Worm (Caenorhabditis elegans) whole organism, mixed stage, embryonic: ENCODE data around the gene fbxb-38.

ENCODE experiments used
- M03D4.4 ChIP-seq: sonication (generic microtip); optimal IDR thresholded peaks from 2 replicates; lab custom pipeline; 2017; ENCODE audit warnings: mild to moderate bottlenecking, missing genetic modification characterization, missing compliant biosample characterization
- bed-3 ChIP-seq: fragments of 200-800 bp; sonication (Bioruptor generic); optimal IDR thresholded peaks from 3 replicates; lab custom pipeline; 2018; ENCODE audit warnings: mild to moderate bottlenecking, missing genetic modification characterization, moderate library complexity, missing compliant biosample characterization
- blmp-1 ChIP-seq: fragments of 150-350 bp; optimal IDR thresholded peaks from 2 replicates; lab custom pipeline; 2014; ENCODE audit warnings: missing biosample characterization, missing genetic modification characterization
- ceh-39 ChIP-seq: fragments of 150-350 bp; optimal IDR thresholded peaks from 2 replicates; lab custom pipeline; 2014; ENCODE audit warnings: missing biosample characterization, missing genetic modification characterization
- ceh-43 ChIP-seq: fragments of 200-800 bp; sonication (Bioruptor generic); optimal IDR thresholded peaks from 2 replicates; lab custom pipeline; 2018; ENCODE audit warnings: mild to moderate bottlenecking, missing genetic modification characterization, moderate library complexity, missing compliant biosample characterization
- ceh-83 ChIP-seq: fragments of 200-800 bp; sonication (Bioruptor generic); optimal IDR thresholded peaks from 2 replicates; lab custom pipeline; 2018; ENCODE audit warnings: mild to moderate bottlenecking, missing genetic modification characterization, missing compliant biosample characterization
- ces-1 ChIP-seq: fragments of 150-350 bp; optimal IDR thresholded peaks from 2 replicates; lab custom pipeline; 2014; ENCODE audit warnings: missing biosample characterization, missing genetic modification reagents, missing genetic modification characterization
- cnd-1 ChIP-seq: fragments of 200-800 bp; sonication (Bioruptor generic); optimal IDR thresholded peaks from 2 replicates; lab custom pipeline; 2018; ENCODE audit warnings: mild to moderate bottlenecking, missing genetic modification characterization, missing compliant biosample characterization
- drap-1 ChIP-seq: fragments of 200-800 bp; sonication (Bioruptor generic); optimal IDR thresholded peaks from 3 replicates; lab custom pipeline; 2018; ENCODE audit warnings: mild to moderate bottlenecking, missing genetic modification characterization, missing compliant biosample characterization
- elt-3 ChIP-seq: fragments of 150-350 bp; optimal IDR thresholded peaks from 2 replicates; lab custom pipeline; 2014; ENCODE audit warnings: missing biosample characterization, missing genetic modification characterization
- flh-1 ChIP-seq: fragments of 200-800 bp; sonication (Bioruptor generic); optimal IDR thresholded peaks from 2 replicates; lab custom pipeline; 2018; ENCODE audit warnings: mild to moderate bottlenecking, missing genetic modification characterization, moderate library complexity, missing compliant biosample characterization
- hlh-1 ChIP-seq: fragments of 150-350 bp; optimal IDR thresholded peaks from 2 replicates; lab custom pipeline; 2014; ENCODE audit warnings: missing biosample characterization, missing genetic modification reagents, missing genetic modification characterization
- lin-13 ChIP-seq: fragments of 150-350 bp; optimal IDR thresholded peaks from 2 replicates; lab custom pipeline; 2014; ENCODE audit warnings: missing biosample characterization, missing genetic modification characterization
- lsy-2 ChIP-seq: fragments of 150-350 bp; optimal IDR thresholded peaks from 2 replicates; lab custom pipeline; 2014; ENCODE audit warnings: missing biosample characterization, missing genetic modification characterization
- mab-5 ChIP-seq: fragments of 150-350 bp; optimal IDR thresholded peaks from 2 replicates; lab custom pipeline; 2014; ENCODE audit warnings: missing biosample characterization, missing genetic modification characterization
- mep-1 ChIP-seq: fragments of 150-350 bp; optimal IDR thresholded peaks from 2 replicates; lab custom pipeline; 2017; ENCODE audit warnings: missing biosample characterization, missing genetic modification reagents, missing genetic modification characterization, inconsistent platforms
- mls-2 ChIP-seq: sonication (generic microtip); optimal IDR thresholded peaks from 2 replicates; lab custom pipeline; 2016; ENCODE audit warnings: mild to moderate bottlenecking, missing genetic modification characterization, moderate library complexity, missing compliant biosample characterization
- nhr-2 ChIP-seq: fragments of 150-350 bp; optimal IDR thresholded peaks from 2 replicates; lab custom pipeline; 2014; ENCODE audit warnings: missing biosample characterization, missing genetic modification characterization
- nhr-237 ChIP-seq: fragments of 150-350 bp; optimal IDR thresholded peaks from 2 replicates; lab custom pipeline; 2014; ENCODE audit warnings: missing biosample characterization, missing genetic modification characterization
- nhr-28 ChIP-seq: fragments of 150-350 bp; optimal IDR thresholded peaks from 2 replicates; lab custom pipeline; 2014; ENCODE audit warnings: missing biosample characterization, missing genetic modification characterization
- nhr-76 ChIP-seq: sonication (generic microtip); optimal IDR thresholded peaks from 2 replicates; lab custom pipeline; 2017; ENCODE audit warnings: missing biosample characterization, missing genetic modification characterization
- pha-4 ChIP-seq: fragments of 150-350 bp; optimal IDR thresholded peaks from 2 replicates; lab custom pipeline; 2018; ENCODE audit warnings: missing biosample characterization, missing genetic modification reagents, missing genetic modification characterization
- sem-2 ChIP-seq: fragments of 200-800 bp; sonication (Bioruptor generic); optimal IDR thresholded peaks from 2 replicates; lab custom pipeline; 2018; ENCODE audit warnings: mild to moderate bottlenecking, missing genetic modification characterization, missing compliant biosample characterization
- snpc-4 ChIP-seq: fragments of 150-350 bp; optimal IDR thresholded peaks from 2 replicates; lab custom pipeline; 2014; ENCODE audit warnings: missing biosample characterization, missing genetic modification characterization
- sptf-1 ChIP-seq: sonication (generic microtip); optimal IDR thresholded peaks from 2 replicates; lab custom pipeline; 2017; ENCODE audit warnings: mild to moderate bottlenecking, missing genetic modification characterization, moderate library complexity, missing compliant biosample characterization
- tbx-8 ChIP-seq: fragments of 200-800 bp; sonication (Bioruptor generic); optimal IDR thresholded peaks from 2 replicates; lab custom pipeline; 2018; ENCODE audit warnings: mild to moderate bottlenecking, missing genetic modification characterization, moderate library complexity, missing compliant biosample characterization
- unc-120 ChIP-seq: sonication (generic microtip); optimal IDR thresholded peaks from 2 replicates; lab custom pipeline; 2017; ENCODE audit warnings: missing genetic modification characterization, missing compliant biosample characterization; ENCODE audit not compliant: poor library complexity, severe bottlenecking
- unc-39 ChIP-seq: fragments of 150-350 bp; optimal IDR thresholded peaks from 2 replicates; lab custom pipeline; 2014; ENCODE audit warnings: missing biosample characterization, missing genetic modification characterization
- unc-62 ChIP-seq: fragments of 150-350 bp; optimal IDR thresholded peaks from 2 replicates; lab custom pipeline; 2014; ENCODE audit warnings: missing biosample characterization, missing genetic modification reagents, missing genetic modification characterization
- ztf-11 ChIP-seq: fragments of 150-350 bp; optimal IDR thresholded peaks from 2 replicates; lab custom pipeline; 2014; ENCODE audit warnings: missing biosample characterization, missing genetic modification characterization

fbxb-38 gene

DNA sequence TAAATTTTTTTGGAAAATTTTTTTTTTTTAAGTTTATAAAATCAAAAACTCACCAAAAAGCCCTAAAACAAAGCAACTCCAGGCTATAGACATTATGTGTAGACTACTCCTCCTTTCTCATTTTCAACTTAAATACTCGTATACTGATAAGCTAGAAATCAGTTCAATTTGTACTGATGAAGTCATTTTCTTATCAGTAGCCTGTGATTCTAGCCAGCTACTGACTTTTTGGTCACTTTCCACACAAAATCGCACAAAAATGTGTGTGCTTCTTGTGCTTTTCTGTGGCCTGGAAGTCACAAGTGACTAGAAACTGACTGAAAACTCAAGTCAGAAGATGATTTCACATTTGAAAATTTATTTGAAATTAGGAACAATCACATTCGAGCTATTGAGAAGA lies 17.8 kb upstream of the fbxb-38 start, which contains the start of gene gba-2:
gba-2 (minus strand) TSS at position 106 of the 400 bp plus-strand sequence.
- TF ChIP-seq ceh-83: no peak
- TF ChIP-seq unc-62 (GFP tag; lab: Kevin White, UChicago): no peak
- TF ChIP-seq lin-13: no peak
- TF ChIP-seq, all 35 proteins: peak for 0

- no peak for TF ChIP-seq nhr-2 (tag; lab: Kevin White, UChicago)
- no peak for TF ChIP-seq drap-1 (GFP tag; lab: Kevin White, UChicago)
- no peak for TF ChIP-seq flh-1 (GFP tag; lab: Kevin White, UChicago)
- no peak for TF ChIP-seq ceh-43 (GFP tag; lab: Kevin White, UChicago)
- TF ChIP-seq hlh-1: no peak
- no peak for TF ChIP-seq bed-3 (GFP tag; lab: Kevin White, UChicago)
- no peak for TF ChIP-seq cnd-1 (tag; lab: Kevin White, UChicago)
- no peak for TF ChIP-seq mab-5 (tag; lab: Kevin White, UChicago)
- no peak for TF ChIP-seq mep-1
- TF ChIP-seq M03D4.4 (tag; lab: Kevin White, UChicago): no peak
Observed at ce11 chrII:2177735-2178134, 9.2 kb upstream of the fbxb-38 start.

ce11 chrII:2176688-2177087 lies 8.1 kb upstream of the fbxb-38 start, which contains the start of gene gba-1:
TSS of gene gba-1 (plus strand) at chrII:2176741.
- TF ChIP-seq bed-3 (GFP tag; lab: Kevin White, UChicago) (no peak), cnd-1 (tag; lab: Kevin White, UChicago) (no peak), ceh-39 (no peak), drap-1 (GFP tag; lab: Kevin White, UChicago) (no peak), snpc-4 (tag; lab: Kevin White, UChicago) (no peak), lin-13 (no peak), lsy-2 (tag; lab: Kevin White, UChicago) (no peak), unc-120 (tag; lab: Kevin White, UChicago) (no peak), ces-1 (GFP tag; lab: Kevin White, UChicago) (no peak), M03D4.4 (tag; lab: Kevin White, UChicago) (no peak), sem-2 (GFP tag; lab: Kevin White, UChicago) (no peak)

- TF ChIP-seq cnd-1 (tag; lab: Kevin White, UChicago) (no peak), mep-1 (no peak), mls-2 (tag; lab: Kevin White, UChicago) (no peak), lin-13 (no peak), mab-5 (tag; lab: Kevin White, UChicago) (no peak), tbx-8 (no peak), nhr-76 (tag; lab: Kevin White, UChicago) (no peak), ceh-43 (GFP tag; lab: Kevin White, UChicago) (no peak), snpc-4 (tag; lab: Kevin White, UChicago) (no peak), nhr-2 (tag; lab: Kevin White, UChicago) (no peak), nhr-28 (no peak), sem-2 (GFP tag; lab: Kevin White, UChicago) (no peak), unc-62 (GFP tag; lab: Kevin White, UChicago) (no peak), sptf-1 (no peak), ztf-11 (tag; lab: Kevin White, UChicago) (no peak), pha-4 (tag; lab: Kevin White, UChicago) (no peak), blmp-1 (no peak), M03D4.4 (tag; lab: Kevin White, UChicago) (no peak), unc-120 (tag; lab: Kevin White, UChicago) (no peak)
Observed at ce11 chrII:2175367-2175766, 6.8 kb upstream of the fbxb-38 start, which contains the start of gene C33C12.7. TSS of gene C33C12.7 (minus strand) at chrII:2175467.

- TF ChIP-seq drap-1 (GFP tag; lab: Kevin White, UChicago) (no peak), elt-3 (no peak), mep-1 (no peak), nhr-2 (tag; lab: Kevin White, UChicago) (no peak), flh-1 (GFP tag; lab: Kevin White, UChicago) (no peak), pha-4 (tag; lab: Kevin White, UChicago) (no peak), ces-1 (GFP tag; lab: Kevin White, UChicago) (no peak), unc-39 (tag; lab: Kevin White, UChicago) (no peak), ceh-39 (no peak), nhr-237 (tag; lab: Kevin White, UChicago) (no peak), M03D4.4 (tag; lab: Kevin White, UChicago) (no peak), hlh-1 (no peak), bed-3 (GFP tag; lab: Kevin White, UChicago) (no peak), unc-120 (tag; lab: Kevin White, UChicago) (no peak)
Observed at ce11 chrII:2170085-2170484, 1.5 kb upstream of the fbxb-38 start, which contains the start of gene C33C12.12. TSS of gene C33C12.12 (minus strand) at chrII:2170185.
